Fruit fly (Drosophila melanogaster) whole organism, embryonic: ENCODE data around the gene Suv3.

Experiments used
- BEAF-32 ChIP-seq: fragments of 200-800 bp; sonication (Bioruptor generic); optimal IDR thresholded peaks from 3 replicates; lab custom pipeline; 2017; ENCODE audit warnings: missing biosample characterization, missing genetic modification characterization, mild to moderate bottlenecking, moderate library complexity, missing genetic modification reagents
- CG10543 ChIP-seq: fragments of 200-800 bp; sonication (Bioruptor generic); optimal IDR thresholded peaks from 3 replicates; lab custom pipeline; 2017; ENCODE audit warnings: missing biosample characterization, mild to moderate bottlenecking, missing genetic modification characterization, moderate library complexity
- CG17385 ChIP-seq: fragments of 200-800 bp; sonication (Bioruptor generic); optimal IDR thresholded peaks from 3 replicates; lab custom pipeline; 2018; ENCODE audit warnings: missing biosample characterization, mild to moderate bottlenecking, missing genetic modification characterization
- CG3163 ChIP-seq: fragments of 200-800 bp; sonication (Bioruptor generic); optimal IDR thresholded peaks from 3 replicates; lab custom pipeline; 2016; ENCODE audit warnings: missing biosample characterization, missing genetic modification characterization
- CG32532 ChIP-seq: fragments of 200-800 bp; sonication (Bioruptor generic); IDR thresholded peaks from 2 replicates; pipeline ENCODE4 v1.3.6; 2022; ENCODE audit warnings: missing biosample characterization, missing genetic modification characterization
- CG4404 ChIP-seq: fragments of 200-800 bp; sonication (Bioruptor generic); IDR thresholded peaks from 2 replicates; pipeline ENCODE4 v1.3.6; 2022; ENCODE audit warnings: missing biosample characterization, missing genetic modification characterization
- CG4707 ChIP-seq: fragments of 200-800 bp; sonication (Bioruptor generic); optimal IDR thresholded peaks from 2 replicates; lab custom pipeline; 2018; ENCODE audit warnings: missing biosample characterization, mild to moderate bottlenecking, missing genetic modification characterization, moderate library complexity

- TF ChIP-seq CG32532 (GFP tag; lab: Robert Waterston, UW) = peak; percentile 63
- TF ChIP-seq CG4404 = no peak
- peak; percentile 28 for TF ChIP-seq CG10543 (GFP tag; lab: Kevin White, UChicago)
- no peak for TF ChIP-seq CG17385 (GFP tag; lab: Kevin White, UChicago)
- peak; percentile 80 for TF ChIP-seq BEAF-32 (GFP tag; lab: Kevin White, UChicago)
- peak; percentile 9 for TF ChIP-seq CG4707
- TF ChIP-seq CG3163 (GFP tag; lab: Kevin White, UChicago) = peak; percentile 18
Measured at dm6 chr3R:4319507-4320138, 8.3 kb downstream of the Suv3 start, which contains the start of gene CG9795.
